Worm (Caenorhabditis elegans): ENCODE results near the gene T09A5.4.

T09A5.4 gene

DNA sequence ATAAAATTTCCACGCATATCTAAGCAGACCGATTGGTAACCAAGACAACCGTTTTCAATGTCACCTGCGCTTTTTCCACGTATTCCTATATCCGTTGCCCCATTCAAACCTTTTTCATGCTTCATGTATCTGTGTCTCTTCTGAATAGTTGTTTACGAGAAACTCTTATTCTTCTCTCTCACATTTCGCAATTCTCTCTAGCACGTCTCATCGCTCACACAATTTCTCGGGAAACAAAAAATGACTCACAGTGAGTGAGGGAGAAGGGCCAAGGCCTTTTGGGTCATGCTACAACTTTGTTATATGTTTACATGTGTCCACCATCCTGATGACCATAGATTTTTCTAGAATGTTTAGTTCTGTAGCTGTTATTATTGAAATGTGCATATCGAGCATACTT lies 41.3 kb downstream of the T09A5.4 start (continued):
- TF ChIP-seq gei-8 (GFP tag; optimal IDR thresholded peaks at IDR 0.05) = no peak
- peak; percentile 37 for TF ChIP-seq nhr-25 (tag; optimal IDR thresholded peaks at IDR 0.05; ENCODE audit: borderline replicate concordance, insufficient read depth)
- TF ChIP-seq lir-3 (tag; optimal IDR thresholded peaks at IDR 0.05) = no peak
- TF ChIP-seq Y48G9A.11 (GFP tag; IDR thresholded peaks at IDR 0.05) = no peak
- no peak for TF ChIP-seq T20F7.1 (GFP tag; optimal IDR thresholded peaks at IDR 0.05)
- TF ChIP-seq tag-97 (GFP tag; IDR thresholded peaks at IDR 0.05) = no peak
- no peak for TF ChIP-seq Y5F2A.4 (GFP tag; optimal IDR thresholded peaks at IDR 0.05)
- TF ChIP-seq nhr-48 (tag; optimal IDR thresholded peaks at IDR 0.05) = no peak
- TF ChIP-seq php-3 (GFP tag; IDR thresholded peaks at IDR 0.05) = no peak
- no peak for TF ChIP-seq set-16 (GFP tag; IDR thresholded peaks at IDR 0.05)
- TF ChIP-seq attf-4 (tag; optimal IDR thresholded peaks at IDR 0.05) = no peak
- no peak for TF ChIP-seq lin-1 (GFP tag; IDR thresholded peaks at IDR 0.05)
- TF ChIP-seq egl-27 (tag; optimal IDR thresholded peaks at IDR 0.05) = no peak
- TF ChIP-seq hlh-11 (tag; optimal IDR thresholded peaks at IDR 0.05) = peak; percentile 46
- TF ChIP-seq dmd-6 (GFP tag; IDR thresholded peaks at IDR 0.05) = no peak; the same call in 1 of the 2 replicates
- peak; percentile 18 for TF ChIP-seq F37D6.2 (tag; optimal IDR thresholded peaks at IDR 0.05)
- TF ChIP-seq hif-1 (tag; optimal IDR thresholded peaks at IDR 0.05) = peak in 1 of 2 experiments; percentile 31
- no peak for TF ChIP-seq nhr-111 (GFP tag; optimal IDR thresholded peaks at IDR 0.05)
- no peak for TF ChIP-seq ztf-11 (tag; optimal IDR thresholded peaks at IDR 0.05)
- TF ChIP-seq egl-43 (GFP tag; IDR thresholded peaks at IDR 0.05) = no peak
- TF ChIP-seq T26A8.4 (GFP tag; IDR thresholded peaks at IDR 0.05) = no peak
- TF ChIP-seq zag-1 (tag; optimal IDR thresholded peaks at IDR 0.05) = no peak
- no peak for TF ChIP-seq ZK546.5 (tag; optimal IDR thresholded peaks at IDR 0.05)
- TF ChIP-seq ceh-20 (GFP tag; IDR thresholded peaks at IDR 0.05) = no peak
- no peak for TF ChIP-seq snpc-1.2 (GFP tag; IDR thresholded peaks at IDR 0.05)
- TF ChIP-seq ceh-82 (tag; optimal IDR thresholded peaks at IDR 0.05) = no peak
- no peak for TF ChIP-seq unc-39 (tag; optimal IDR thresholded peaks at IDR 0.05)
- peak; percentile 95 for TF ChIP-seq nhr-11 (tag; optimal IDR thresholded peaks at IDR 0.05)
- no peak for TF ChIP-seq spr-1 (tag; optimal IDR thresholded peaks at IDR 0.05)
- TF ChIP-seq dve-1 (tag; optimal IDR thresholded peaks at IDR 0.05; ENCODE audit: insufficient read depth) = peak; percentile 4
- no peak for TF ChIP-seq zip-2 (tag; optimal IDR thresholded peaks at IDR 0.05)
- peak; percentile 50 for TF ChIP-seq fkh-10 (GFP tag; optimal IDR thresholded peaks at IDR 0.05)
- TF ChIP-seq arid-1 (GFP tag; conservative IDR thresholded peaks at IDR 0.05) = no peak
- no peak for TF ChIP-seq dmd-9 (GFP tag; IDR thresholded peaks at IDR 0.05)
- TF ChIP-seq duxl-1 (tag; optimal IDR thresholded peaks at IDR 0.05; ENCODE audit: poor library complexity) = no peak
- TF ChIP-seq hmg-1.1 (GFP tag; IDR thresholded peaks at IDR 0.05) = peak; percentile 54; the same call in 1 of the 2 replicates
- TF ChIP-seq Y105C5A.15 (GFP tag; IDR thresholded peaks at IDR 0.05) = no peak
- no peak for TF ChIP-seq snpc-4 (tag; optimal IDR thresholded peaks at IDR 0.05)
- no peak for TF ChIP-seq nhr-102 (tag; optimal IDR thresholded peaks at IDR 0.05)
- no peak for TF ChIP-seq daf-12 (tag; optimal IDR thresholded peaks at IDR 0.05)
- TF ChIP-seq mdt-29 (GFP tag; IDR thresholded peaks at IDR 0.05) = no peak
- TF ChIP-seq mdl-1 (tag; optimal IDR thresholded peaks at IDR 0.05) = peak in 1 of 2 experiments; percentile 63
- no peak for TF ChIP-seq dmd-8 (GFP tag; IDR thresholded peaks at IDR 0.05)
- TF ChIP-seq vab-7 (GFP tag; IDR thresholded peaks at IDR 0.05) = no peak
- TF ChIP-seq nhr-6 (tag; optimal IDR thresholded peaks at IDR 0.05) = no peak
- peak; percentile 62 for TF ChIP-seq mep-1 (tag; optimal IDR thresholded peaks at IDR 0.05)
- TF ChIP-seq ceh-32 (tag; optimal IDR thresholded peaks at IDR 0.05; ENCODE audit: poor library complexity) = no peak
- TF ChIP-seq skn-1 (tag; optimal IDR thresholded peaks at IDR 0.05) = no peak
- TF ChIP-seq aly-2 (tag; optimal IDR thresholded peaks at IDR 0.05) = no peak
- TF ChIP-seq R02D3.7 (tag; optimal IDR thresholded peaks at IDR 0.05) = no peak
- TF ChIP-seq mes-2 (tag; optimal IDR thresholded peaks at IDR 0.05; ENCODE audit: poor library complexity, severe bottlenecking) = peak; percentile 8
- no peak for TF ChIP-seq nhr-237 (tag; optimal IDR thresholded peaks at IDR 0.05)
